Worm (Caenorhabditis elegans): Measurements from ENCODE around the gene tomm-20.
A peak's percentile ranks its signal among the peaks of the same experiment; 100 is the strongest.

tomm-20 gene

DNA sequence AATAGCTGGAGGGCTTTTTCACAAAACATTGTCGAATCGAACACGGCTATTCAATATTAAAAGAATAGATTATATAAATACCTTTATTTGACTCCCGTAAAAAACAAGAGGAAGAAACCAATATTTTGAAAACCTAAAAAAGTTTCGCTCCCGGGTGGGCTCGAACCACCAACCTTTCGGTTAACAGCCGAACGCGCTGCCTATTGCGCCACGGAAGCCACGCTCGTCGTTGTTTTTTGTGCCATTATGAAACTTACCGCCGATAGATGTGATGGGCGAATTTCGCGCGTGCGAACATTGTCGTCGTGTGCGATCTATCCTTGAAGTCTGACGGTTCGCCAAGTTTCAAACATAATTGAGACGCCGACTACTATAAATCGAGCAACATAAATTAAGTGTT lies 11.4 kb downstream of the tomm-20 start:
- TF ChIP-seq lin-13 (GFP tag; optimal IDR thresholded peaks at IDR 0.05) (no peak), nhr-90 (tag; optimal IDR thresholded peaks at IDR 0.05; ENCODE audit: poor library complexity) (peak; percentile 29), nhr-19 (GFP tag; conservative IDR thresholded peaks at IDR 0.05) (peak; percentile 38; the same call in 1 of the 2 replicates), nhr-71 (tag; optimal IDR thresholded peaks at IDR 0.05) (peak; percentile 55), efl-3 (GFP tag; optimal IDR thresholded peaks at IDR 0.05) (no peak), lin-39 (tag; optimal IDR thresholded peaks at IDR 0.05) (no peak), nhr-20 (tag; optimal IDR thresholded peaks at IDR 0.05) (peak; percentile 10), unc-62 (GFP tag; optimal IDR thresholded peaks at IDR 0.05) (no peak), aha-1 (tag; optimal IDR thresholded peaks at IDR 0.05) (no peak), nhr-237 (tag; optimal IDR thresholded peaks at IDR 0.05) (no peak), ceh-8 (GFP tag; optimal IDR thresholded peaks at IDR 0.05) (no peak), nhr-11 (tag; optimal IDR thresholded peaks at IDR 0.05) (no peak), ceh-82 (tag; optimal IDR thresholded peaks at IDR 0.05) (peak in 1 of 3 experiments; percentile 30), zag-1 (tag; optimal IDR thresholded peaks at IDR 0.05) (no peak), lin-35 (GFP tag; optimal IDR thresholded peaks at IDR 0.05) (peak; percentile 30 to 45), mdl-1 (tag; optimal IDR thresholded peaks at IDR 0.05) (peak in 1 of 2 experiments; percentile 42), jun-1 (tag; optimal IDR thresholded peaks at IDR 0.05) (no peak), C16A3.4 (tag; optimal IDR thresholded peaks at IDR 0.05) (peak; percentile 8), ets-5 (GFP tag; IDR thresholded peaks at IDR 0.05) (no peak), C04F5.9 (tag; optimal IDR thresholded peaks at IDR 0.05) (no peak), nhr-47 (tag; optimal IDR thresholded peaks at IDR 0.05) (peak; percentile 33), fkh-10 (GFP tag; optimal IDR thresholded peaks at IDR 0.05) (no peak), efl-1 (optimal IDR thresholded peaks at IDR 0.05) (peak in 1 of 2 experiments; percentile 43), efl-1 (GFP tag; optimal IDR thresholded peaks at IDR 0.05 in 1 of 2) (peak; percentile 29 to 94), lsy-2 (tag; optimal IDR thresholded peaks at IDR 0.05) (peak; percentile 29 to 51), nhr-85 (tag) (peak; percentile 71), fkh-8 (tag; optimal IDR thresholded peaks at IDR 0.05) (no peak), snu-23 (GFP tag; optimal IDR thresholded peaks at IDR 0.05) (peak; percentile 54), rnt-1 (tag; optimal IDR thresholded peaks at IDR 0.05) (peak; percentile 50), dpl-1 (GFP tag; optimal IDR thresholded peaks at IDR 0.05) (peak in 2 of 3 experiments; percentile 22 to 32), snpc-4 (tag; optimal IDR thresholded peaks at IDR 0.05) (no peak), lin-14 (GFP tag; optimal IDR thresholded peaks at IDR 0.05) (peak; percentile 20), aly-2 (tag; optimal IDR thresholded peaks at IDR 0.05) (no peak)

DNA sequence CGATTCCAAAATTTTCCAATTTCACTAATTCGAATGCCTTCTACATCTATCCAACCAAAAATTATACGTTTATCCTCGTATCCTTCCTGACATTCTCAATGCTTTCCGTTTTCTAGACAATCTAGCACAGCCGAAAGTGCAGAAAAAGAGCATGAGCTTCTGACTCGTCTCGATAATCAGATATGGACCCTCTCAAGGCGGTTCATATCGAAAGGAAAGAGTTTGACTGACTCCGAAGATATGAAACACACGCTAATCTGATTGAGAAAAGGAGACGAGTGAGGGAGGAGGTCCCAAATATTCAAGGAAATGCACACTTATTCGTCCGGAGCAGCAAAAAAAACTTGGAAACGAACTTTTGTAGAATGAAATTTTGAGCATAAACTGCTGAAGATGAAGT lies 14.1 kb downstream of the tomm-20 start:
- TF ChIP-seq fkh-8 (tag; optimal IDR thresholded peaks at IDR 0.05) (no peak), lin-14 (GFP tag; optimal IDR thresholded peaks at IDR 0.05) (peak; percentile 12), efl-1 (optimal IDR thresholded peaks at IDR 0.05) (no peak), efl-1 (GFP tag; optimal IDR thresholded peaks at IDR 0.05 in 1 of 2) (peak in 1 of 2 experiments; percentile 86), F16B12.6 (tag; optimal IDR thresholded peaks at IDR 0.05) (no peak)

DNA sequence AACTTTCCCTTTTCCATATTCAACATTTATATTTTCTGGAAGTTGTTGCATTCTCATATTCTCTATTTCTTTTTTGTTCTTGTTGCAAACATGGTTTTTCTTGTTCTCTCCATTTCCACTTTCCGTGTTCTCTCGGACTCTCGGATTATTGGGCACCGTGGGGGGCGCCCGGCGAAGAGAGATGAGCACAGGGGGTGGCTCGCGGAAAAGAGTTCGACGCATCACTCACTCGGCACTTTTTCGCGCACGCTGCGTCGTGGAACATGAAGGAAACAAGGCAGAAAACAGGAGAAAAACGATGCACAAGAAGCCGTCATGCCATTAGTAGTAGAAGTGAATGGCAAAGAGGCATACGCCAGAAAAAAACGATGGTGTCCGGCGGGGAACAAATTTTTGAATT lies 16.6 kb downstream of the tomm-20 start:
- peak; percentile 13 for TF ChIP-seq lin-14 (GFP tag; optimal IDR thresholded peaks at IDR 0.05)
- no peak for TF ChIP-seq sup-37 (GFP tag; optimal IDR thresholded peaks at IDR 0.05)
- no peak for TF ChIP-seq aha-1 (tag; optimal IDR thresholded peaks at IDR 0.05)
- TF ChIP-seq efl-1 (optimal IDR thresholded peaks at IDR 0.05) = no peak
- peak in 1 of 2 experiments; percentile 16 for TF ChIP-seq efl-1 (GFP tag; optimal IDR thresholded peaks at IDR 0.05 in 1 of 2)

DNA sequence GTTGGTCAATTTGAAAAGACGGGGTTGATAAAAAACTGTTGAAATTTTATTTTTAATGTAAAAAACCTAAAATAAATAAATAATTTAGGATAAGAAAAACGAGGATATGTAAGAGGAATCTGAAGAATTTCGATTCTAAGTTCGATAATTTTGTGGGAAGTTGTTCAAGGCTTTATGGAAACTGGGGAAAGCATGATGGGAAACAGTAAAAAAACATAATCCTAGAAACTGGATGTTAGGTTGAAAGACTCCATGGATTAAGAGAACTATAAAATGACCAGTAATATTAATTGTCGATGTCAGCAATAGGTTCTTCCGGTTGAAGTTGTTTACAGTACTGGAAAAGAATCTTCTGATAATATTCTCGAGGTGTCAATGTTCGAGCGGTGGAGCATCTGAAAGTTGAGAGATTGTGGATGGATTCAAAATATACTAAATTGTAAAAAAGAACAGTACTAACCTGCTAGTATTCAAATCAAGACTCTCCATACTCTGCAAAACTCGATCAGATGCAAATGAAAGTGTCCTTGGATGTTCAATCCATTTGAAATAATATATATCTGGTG lies 22.9 kb downstream of the tomm-20 start:
- no peak for TF ChIP-seq mab-9 (GFP tag; IDR thresholded peaks at IDR 0.05)
- TF ChIP-seq tlp-1 (tag; optimal IDR thresholded peaks at IDR 0.05) = no peak
- TF ChIP-seq ztf-11 (tag; optimal IDR thresholded peaks at IDR 0.05) = no peak
- no peak for TF ChIP-seq ceh-90 (tag; optimal IDR thresholded peaks at IDR 0.05)
- no peak for TF ChIP-seq tbx-2 (tag; optimal IDR thresholded peaks at IDR 0.05)
- TF ChIP-seq swsn-7 (tag; optimal IDR thresholded peaks at IDR 0.05) = no peak
- no peak for TF ChIP-seq efl-1 (optimal IDR thresholded peaks at IDR 0.05)
- TF ChIP-seq efl-1 (GFP tag; optimal IDR thresholded peaks at IDR 0.05 in 1 of 2) = peak in 1 of 2 experiments; percentile 47
- TF ChIP-seq zag-1 (tag; optimal IDR thresholded peaks at IDR 0.05) = no peak
- TF ChIP-seq ceh-8 (GFP tag; optimal IDR thresholded peaks at IDR 0.05) = no peak
- no peak for TF ChIP-seq aha-1 (tag; optimal IDR thresholded peaks at IDR 0.05)
- TF ChIP-seq pax-3 (tag; optimal IDR thresholded peaks at IDR 0.05) = peak; percentile 1
- no peak for TF ChIP-seq lin-14 (GFP tag; optimal IDR thresholded peaks at IDR 0.05)
- TF ChIP-seq fkh-8 (tag; optimal IDR thresholded peaks at IDR 0.05) = no peak
- TF ChIP-seq elt-2 (tag; optimal IDR thresholded peaks at IDR 0.05) = no peak
- no peak for TF ChIP-seq snu-23 (GFP tag; optimal IDR thresholded peaks at IDR 0.05)
- TF ChIP-seq nhr-19 (GFP tag; conservative IDR thresholded peaks at IDR 0.05) = no peak
- TF ChIP-seq sup-37 (GFP tag; optimal IDR thresholded peaks at IDR 0.05) = no peak
- TF ChIP-seq ceh-82 (tag; optimal IDR thresholded peaks at IDR 0.05) = no peak
- TF ChIP-seq nhr-71 (tag; optimal IDR thresholded peaks at IDR 0.05) = peak; percentile 4
- TF ChIP-seq nhr-28 (tag; optimal IDR thresholded peaks at IDR 0.05) = no peak
- peak; percentile 1 for TF ChIP-seq nhr-47 (tag; optimal IDR thresholded peaks at IDR 0.05)
- no peak for TF ChIP-seq lin-15B (tag; optimal IDR thresholded peaks at IDR 0.05)

Data from whole organism, L1 larva.